Worm (Caenorhabditis elegans) whole organism, young adult: ENCODE results near the gene slt-1.
A peak's percentile ranks its signal among the peaks of the same experiment; 100 is the strongest.

Experiments used
- B0035.1 ChIP-seq: sonication (generic microtip); optimal IDR thresholded peaks from 2 replicates; lab custom pipeline; 2016; ENCODE audit warnings: missing genetic modification characterization, mild to moderate bottlenecking, missing compliant biosample characterization, missing genotype, missing genetic modification reagents
- B0261.1 ChIP-seq: sonication (generic microtip); optimal IDR thresholded peaks from 2 replicates; lab custom pipeline; 2016; ENCODE audit warnings: mild to moderate bottlenecking, missing genetic modification characterization, moderate library complexity, missing compliant biosample characterization
- C06A6.2 ChIP-seq: fragments of 200-800 bp; sonication (Bioruptor generic); conservative IDR thresholded peaks from 2 replicates; pipeline ENCODE4 v1.3.6; 2022; ENCODE audit warnings: missing genetic modification characterization, missing compliant biosample characterization
- F22D6.2 ChIP-seq: sonication (generic microtip); optimal IDR thresholded peaks from 2 replicates; lab custom pipeline; 2016; ENCODE audit warnings: mild to moderate bottlenecking, missing genetic modification characterization, missing compliant biosample characterization
- F37B4.10 ChIP-seq: fragments of 200-800 bp; sonication (Bioruptor generic); IDR thresholded peaks from 2 replicates; pipeline ENCODE4 v1.3.6; 2022; ENCODE audit warnings: missing genetic modification characterization, missing compliant biosample characterization
- F39B2.1 ChIP-seq: fragments of 200-800 bp; sonication (Bioruptor generic); IDR thresholded peaks from 2 replicates; pipeline ENCODE4 v1.3.6; 2022; ENCODE audit warnings: missing genetic modification reagents, missing genetic modification characterization, missing compliant biosample characterization
- F57C9.4 ChIP-seq: sonication (generic microtip); optimal IDR thresholded peaks from 2 replicates; lab custom pipeline; 2017; ENCODE audit warnings: mild to moderate bottlenecking, missing genetic modification characterization, missing compliant biosample characterization
- K12H6.12 ChIP-seq: fragments of 200-800 bp; sonication (Bioruptor generic); optimal IDR thresholded peaks from 2 replicates; lab custom pipeline; 2018; ENCODE audit warnings: mild to moderate bottlenecking, missing genetic modification characterization, missing compliant biosample characterization
- Y53F4B.3 ChIP-seq: fragments of 200-800 bp; sonication (Bioruptor generic); IDR thresholded peaks from 2 replicates; pipeline ENCODE4 v1.3.6; 2022; ENCODE audit warnings: missing genetic modification reagents, missing genetic modification characterization, missing compliant biosample characterization
- Y56A3A.18 ChIP-seq: fragments of 200-800 bp; sonication (Bioruptor generic); IDR thresholded peaks from 2 replicates; pipeline ENCODE4 v1.3.6; 2022; ENCODE audit warnings: missing genetic modification reagents, missing genetic modification characterization, missing compliant biosample characterization
- Y67H2A.10 ChIP-seq: fragments of 200-800 bp; sonication (Bioruptor generic); conservative IDR thresholded peaks from 2 replicates; pipeline ENCODE4 v1.3.6; 2022; ENCODE audit warnings: missing genetic modification reagents, missing genetic modification characterization, missing compliant biosample characterization
- aptf-2 ChIP-seq: fragments of 200-800 bp; sonication (Bioruptor generic); conservative IDR thresholded peaks from 2 replicates; pipeline ENCODE4 v1.3.6; 2022; ENCODE audit warnings: missing genetic modification reagents, missing genetic modification characterization, missing compliant biosample characterization
- attf-6 ChIP-seq: fragments of 200-800 bp; sonication (Bioruptor generic); IDR thresholded peaks from 2 replicates; pipeline ENCODE4 v1.3.6; 2022; ENCODE audit warnings: missing genetic modification reagents, missing genetic modification characterization, missing compliant biosample characterization
- bed-2 ChIP-seq: fragments of 200-800 bp; sonication (Bioruptor generic); IDR thresholded peaks from 2 replicates; pipeline ENCODE4 v1.3.6; 2022; ENCODE audit warnings: missing genetic modification reagents, missing genetic modification characterization, missing compliant biosample characterization
- ceh-100 ChIP-seq: fragments of 200-800 bp; sonication (Bioruptor generic); IDR thresholded peaks from 2 replicates; pipeline ENCODE4 v1.3.6; 2022; ENCODE audit warnings: missing genetic modification reagents, missing genetic modification characterization, missing compliant biosample characterization
- ceh-40 ChIP-seq: fragments of 200-800 bp; sonication (Bioruptor generic); IDR thresholded peaks from 2 replicates; pipeline ENCODE4 v1.3.6; 2022; ENCODE audit warnings: missing genetic modification characterization, missing compliant biosample characterization
- ceh-91 ChIP-seq: fragments of 200-800 bp; sonication (Bioruptor generic); IDR thresholded peaks from 2 replicates; pipeline ENCODE4 v1.3.6; 2022; ENCODE audit warnings: missing genetic modification reagents, missing genetic modification characterization, missing compliant biosample characterization
- die-1 ChIP-seq: sonication (generic microtip); optimal IDR thresholded peaks from 2 replicates; lab custom pipeline; 2016; ENCODE audit warnings: missing genotype, mild to moderate bottlenecking, missing genetic modification characterization, missing compliant biosample characterization
- dox-1 ChIP-seq: fragments of 200-800 bp; sonication (Bioruptor generic); IDR thresholded peaks from 2 replicates; pipeline ENCODE4 v1.3.6; 2022; ENCODE audit warnings: missing genetic modification reagents, missing genetic modification characterization, missing compliant biosample characterization
- dpl-1 ChIP-seq: fragments of 150-350 bp; optimal IDR thresholded peaks from 2 replicates; lab custom pipeline; 2014; ENCODE audit warnings: missing biosample characterization, missing genetic modification reagents, missing genetic modification characterization
- egl-18 ChIP-seq: fragments of 200-800 bp; sonication (Bioruptor generic); IDR thresholded peaks from 2 replicates; pipeline ENCODE4 v1.3.6; 2022; ENCODE audit warnings: missing genetic modification reagents, missing genetic modification characterization, missing compliant biosample characterization
- gei-17 ChIP-seq: fragments of 200-800 bp; sonication (Bioruptor generic); optimal IDR thresholded peaks from 2 replicates; lab custom pipeline; 2018; ENCODE audit warnings: mild to moderate bottlenecking, missing genetic modification characterization, missing compliant biosample characterization
- hlh-26 ChIP-seq: fragments of 200-800 bp; sonication (Bioruptor generic); conservative IDR thresholded peaks from 2 replicates; pipeline ENCODE4 v1.3.6; 2022; ENCODE audit warnings: missing genetic modification reagents, missing genetic modification characterization, missing compliant biosample characterization
- hmg-1.2 ChIP-seq: fragments of 200-800 bp; sonication (Bioruptor generic); IDR thresholded peaks from 2 replicates; pipeline ENCODE4 v1.3.6; 2022; ENCODE audit warnings: missing genetic modification reagents, missing genetic modification characterization, missing compliant biosample characterization
- hmg-20 ChIP-seq: fragments of 200-800 bp; sonication (Bioruptor generic); IDR thresholded peaks from 2 replicates; pipeline ENCODE4 v1.3.6; 2022; ENCODE audit warnings: missing genetic modification reagents, missing genetic modification characterization, missing compliant biosample characterization
- lag-1 ChIP-seq: fragments of 200-800 bp; sonication (Bioruptor generic); IDR thresholded peaks from 2 replicates; pipeline ENCODE4 v1.3.6; 2022; ENCODE audit warnings: missing genetic modification reagents, missing genetic modification characterization, missing compliant biosample characterization
- lin-40 ChIP-seq: sonication (generic microtip); optimal IDR thresholded peaks from 2 replicates; lab custom pipeline; 2016; ENCODE audit warnings: missing genetic modification characterization, mild to moderate bottlenecking, missing compliant biosample characterization, missing genotype, missing genetic modification reagents
- lir-1 ChIP-seq: fragments of 200-800 bp; sonication (Bioruptor generic); conservative IDR thresholded peaks from 2 replicates; pipeline ENCODE4 v1.3.6; 2022; ENCODE audit warnings: missing genetic modification reagents, missing genetic modification characterization, missing compliant biosample characterization
- madf-10 ChIP-seq: sonication (generic microtip); optimal IDR thresholded peaks from 2 replicates; lab custom pipeline; 2016; ENCODE audit warnings: mild to moderate bottlenecking, missing genetic modification characterization, missing compliant biosample characterization
- madf-8 ChIP-seq: fragments of 200-800 bp; sonication (Bioruptor generic); conservative IDR thresholded peaks from 2 replicates; pipeline ENCODE4 v1.3.6; 2022; ENCODE audit warnings: missing genetic modification reagents, missing genetic modification characterization, missing compliant biosample characterization
- mes-4 ChIP-seq: sonication (generic microtip); optimal IDR thresholded peaks from 2 replicates; lab custom pipeline; 2016; ENCODE audit warnings: missing genotype, missing genetic modification characterization, missing compliant biosample characterization
- nhr-120 ChIP-seq: fragments of 200-800 bp; sonication (Bioruptor generic); IDR thresholded peaks from 2 replicates; pipeline ENCODE4 v1.3.6; 2022; ENCODE audit warnings: missing genetic modification characterization, missing compliant biosample characterization
- rec-8 ChIP-seq, 2 experiments: sonication (generic microtip); optimal IDR thresholded peaks; 2 replicates each; lab custom pipeline; 2016; ENCODE audit warnings: mild to moderate bottlenecking in 2 of 2, missing genetic modification characterization in 2 of 2, missing genetic modification reagents in 2 of 2, missing genotype in 2 of 2, missing biosample characterization in 1 of 2, missing compliant biosample characterization in 1 of 2, moderate library complexity in 1 of 2
- sdz-38 ChIP-seq: sonication (generic microtip); optimal IDR thresholded peaks from 2 replicates; lab custom pipeline; 2016; ENCODE audit warnings: missing genotype, missing genetic modification characterization, missing compliant biosample characterization
- snpc-4 ChIP-seq, 5 experiments: fragments of 150-350 bp in 1 of 5; sonication (generic microtip) in 4 of 5; optimal IDR thresholded peaks; 2 replicates each; lab custom pipeline; 2014 to 2018; ENCODE audit warnings: missing genetic modification characterization in 5 of 5, missing biosample characterization in 3 of 5, antibody characterized with exemption in 2 of 5, mild to moderate bottlenecking in 2 of 5, missing compliant biosample characterization in 2 of 5, missing genotype in 2 of 5, moderate library complexity in 2 of 5, missing genetic modification reagents in 1 of 5
- sptf-2 ChIP-seq: fragments of 200-800 bp; sonication (Bioruptor generic); optimal IDR thresholded peaks from 2 replicates; lab custom pipeline; 2018; ENCODE audit warnings: mild to moderate bottlenecking, missing genetic modification characterization, missing compliant biosample characterization
- tbp1 ChIP-seq: fragments of 200-800 bp; sonication (Bioruptor generic); optimal IDR thresholded peaks from 2 replicates; lab custom pipeline; 2018; ENCODE audit warnings: mild to moderate bottlenecking, missing genetic modification characterization, missing compliant biosample characterization
- tlf-1 ChIP-seq: fragments of 200-800 bp; sonication (Bioruptor generic); optimal IDR thresholded peaks from 2 replicates; lab custom pipeline; 2018; ENCODE audit warnings: mild to moderate bottlenecking, missing genetic modification characterization, missing compliant biosample characterization
- unc-62 ChIP-seq: fragments of 150-350 bp; optimal IDR thresholded peaks from 2 replicates; lab custom pipeline; 2014; ENCODE audit warnings: missing biosample characterization, missing genetic modification reagents, missing genetic modification characterization
- xnd-1 ChIP-seq: sonication (generic microtip); optimal IDR thresholded peaks from 2 replicates; lab custom pipeline; 2016; ENCODE audit warnings: missing genotype, missing genetic modification reagents, missing genetic modification characterization, missing compliant biosample characterization
- zfh-2 ChIP-seq: fragments of 200-800 bp; sonication (Bioruptor generic); conservative IDR thresholded peaks from 2 replicates; pipeline ENCODE4 v1.3.6; 2022; ENCODE audit warnings: missing genetic modification reagents, missing genetic modification characterization, missing compliant biosample characterization
- ztf-22 ChIP-seq: fragments of 200-800 bp; sonication (Bioruptor generic); optimal IDR thresholded peaks from 2 replicates; lab custom pipeline; 2018; ENCODE audit warnings: mild to moderate bottlenecking, missing genetic modification characterization, moderate library complexity, missing compliant biosample characterization
- ztf-26 ChIP-seq: sonication (generic microtip); optimal IDR thresholded peaks from 2 replicates; lab custom pipeline; 2017; ENCODE audit warnings: missing genetic modification characterization, missing compliant biosample characterization
- ztf-3 ChIP-seq: fragments of 200-800 bp; sonication (Bioruptor generic); optimal IDR thresholded peaks from 2 replicates; lab custom pipeline; 2018; ENCODE audit warnings: mild to moderate bottlenecking, missing genetic modification characterization, missing compliant biosample characterization

Gene slt-1

DNA sequence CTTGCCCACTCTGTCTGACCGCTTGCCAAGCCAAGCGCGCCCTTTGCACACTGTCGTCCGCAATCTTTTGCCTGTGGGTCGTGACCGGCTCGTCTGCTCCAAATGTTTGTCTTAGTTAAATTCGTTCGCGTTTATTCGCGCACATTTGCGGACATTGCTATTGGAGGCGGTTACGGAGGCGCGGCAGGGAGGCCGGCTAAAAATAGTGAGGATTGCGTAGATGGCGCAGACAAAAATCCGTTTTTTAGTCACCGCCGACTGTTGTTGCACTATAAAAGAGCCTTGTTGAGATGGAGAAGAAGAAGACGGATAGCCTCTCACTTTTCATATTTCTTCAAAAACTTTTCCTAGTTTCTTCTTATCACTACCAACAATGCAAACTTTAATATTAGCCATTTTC is 27.4 kb downstream of the slt-1 start, which contains the start of gene F40E10.5:
Gene F40E10.5 (plus strand): TSS at position 301 of the 400 bp plus-strand sequence.
- TF ChIP-seq hmg-1.2 (GFP tag; lab: Robert Waterston, UW): no peak
- TF ChIP-seq zfh-2 (GFP tag; lab: Robert Waterston, UW): peak; percentile 63
- no peak for TF ChIP-seq gei-17
- no peak for TF ChIP-seq bed-2 (GFP tag; lab: Robert Waterston, UW)

DNA sequence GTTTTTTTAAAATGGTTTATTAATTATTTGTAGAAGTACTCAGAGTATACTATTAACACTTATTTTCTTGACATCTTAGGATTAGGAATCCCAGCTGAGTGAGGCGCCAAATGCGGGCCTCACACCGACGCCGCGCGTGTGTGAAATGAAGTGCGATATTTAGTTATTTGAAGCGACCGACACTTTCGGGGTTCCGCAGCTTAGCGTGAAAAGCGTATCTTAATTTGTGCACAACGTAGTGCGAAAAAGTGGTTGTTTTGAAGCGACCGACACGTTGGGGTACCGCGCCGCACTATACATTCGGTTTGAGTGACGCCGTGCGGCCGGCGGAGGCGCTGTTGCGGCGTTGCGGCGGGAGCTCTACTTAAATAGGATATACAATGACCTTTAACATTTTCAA is 30.8 kb downstream of the slt-1 start:
- no peak for TF ChIP-seq snpc-4 (GFP tag; optimal IDR thresholded peaks at IDR 0.05; lab: Kevin White, UChicago)
- peak in 2 of 4 experiments; percentile 68 to 80 for TF ChIP-seq snpc-4 (tag; optimal IDR thresholded peaks at IDR 0.05; lab: Kevin White, UChicago)
- no peak for TF ChIP-seq tbp1
- TF ChIP-seq bed-2 (GFP tag; lab: Robert Waterston, UW): no peak
- TF ChIP-seq, all 124 proteins: peak for 1

DNA sequence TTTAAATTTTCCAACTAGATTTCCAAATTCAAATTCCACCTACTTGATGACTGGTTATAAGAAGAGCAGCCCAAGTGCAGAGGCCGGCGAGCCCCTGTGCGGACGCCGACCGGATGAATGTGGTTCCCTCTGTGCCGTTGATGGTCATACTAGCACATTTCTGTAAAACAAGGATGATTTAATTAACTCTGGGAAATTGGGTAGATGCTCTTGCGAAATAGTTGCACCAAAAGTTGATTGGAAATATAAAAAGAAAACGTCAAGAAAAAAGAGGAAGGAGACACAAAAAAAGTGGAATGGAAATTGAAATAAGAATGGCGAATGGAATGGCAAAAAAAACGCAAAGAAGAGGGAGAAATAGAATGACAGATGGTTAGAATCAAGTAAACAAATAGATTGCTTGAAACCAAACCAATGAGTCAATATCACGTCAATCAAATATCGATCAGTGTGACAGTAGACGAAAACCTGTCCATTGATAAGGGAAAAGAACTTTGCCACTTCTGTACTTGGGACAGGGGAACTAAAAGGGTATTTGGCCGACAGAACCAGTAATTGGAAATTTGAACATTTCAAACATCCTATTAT is 32.7 kb downstream of the slt-1 start, which contains the start of gene tmem-184:
Gene tmem-184 (minus strand): TSS at position 164 of the 588 bp plus-strand sequence.
- TF ChIP-seq mes-4 (tag; lab: Kevin White, UChicago): no peak
- TF ChIP-seq sdz-38 (tag; lab: Kevin White, UChicago): no peak
- no peak for TF ChIP-seq sptf-2 (GFP tag; lab: Kevin White, UChicago)
- no peak for TF ChIP-seq hmg-20
- TF ChIP-seq die-1: no peak
- TF ChIP-seq xnd-1: no peak
- no peak for TF ChIP-seq ceh-91 (GFP tag; lab: Robert Waterston, UW)
- TF ChIP-seq zfh-2 (GFP tag; lab: Robert Waterston, UW): peak; percentile 38; the same call in 1 of the 2 replicates
- no peak for TF ChIP-seq dpl-1
- TF ChIP-seq dox-1 (GFP tag; lab: Robert Waterston, UW): peak; percentile 31; the same call in 1 of the 2 replicates
- no peak for TF ChIP-seq attf-6 (GFP tag; lab: Robert Waterston, UW)
- no peak for TF ChIP-seq F37B4.10 (GFP tag; lab: Robert Waterston, UW)
- no peak for TF ChIP-seq B0261.1 (tag; lab: Kevin White, UChicago)
- TF ChIP-seq B0035.1 (tag; lab: Kevin White, UChicago): no peak
- no peak for TF ChIP-seq ztf-3
- TF ChIP-seq madf-10 (tag; lab: Kevin White, UChicago): no peak
- peak; percentile 14 for TF ChIP-seq F22D6.2 (tag; lab: Kevin White, UChicago)
- peak; percentile 70 for TF ChIP-seq lin-40
- peak; percentile 22 for TF ChIP-seq ztf-22
- no peak for TF ChIP-seq rec-8 (tag; optimal IDR thresholded peaks at IDR 0.05; lab: Kevin White, UChicago)
- TF ChIP-seq ceh-100 (GFP tag; lab: Robert Waterston, UW): no peak
- TF ChIP-seq F57C9.4 (tag; lab: Kevin White, UChicago): no peak
- no peak for TF ChIP-seq ceh-40 (GFP tag; lab: Robert Waterston, UW)
- no peak for TF ChIP-seq Y67H2A.10 (GFP tag; lab: Robert Waterston, UW)
- TF ChIP-seq gei-17: no peak
- no peak for TF ChIP-seq lir-1
- TF ChIP-seq K12H6.12: no peak
- peak; percentile 97 for TF ChIP-seq unc-62 (GFP tag; lab: Kevin White, UChicago)
- no peak for TF ChIP-seq nhr-120
- no peak for TF ChIP-seq tlf-1
- TF ChIP-seq lag-1 (GFP tag; lab: Robert Waterston, UW): no peak
- no peak for TF ChIP-seq hlh-26
- no peak for TF ChIP-seq Y53F4B.3 (GFP tag; lab: Robert Waterston, UW)
- no peak for TF ChIP-seq ztf-26 (tag; lab: Kevin White, UChicago)
- no peak for TF ChIP-seq aptf-2 (GFP tag; lab: Robert Waterston, UW)
- TF ChIP-seq hmg-1.2 (GFP tag; lab: Robert Waterston, UW): no peak
- no peak for TF ChIP-seq Y56A3A.18 (GFP tag; lab: Robert Waterston, UW)
- no peak for TF ChIP-seq egl-18 (GFP tag; lab: Robert Waterston, UW)
- TF ChIP-seq C06A6.2 (GFP tag; lab: Robert Waterston, UW): no peak
- TF ChIP-seq madf-8 (GFP tag; lab: Robert Waterston, UW): no peak
- TF ChIP-seq F39B2.1 (GFP tag; lab: Robert Waterston, UW): no peak
